Fruit fly (Drosophila melanogaster) whole organism, pupa: ENCODE results near the gene Ptp61F.
A peak's percentile ranks its signal among the peaks of the same experiment; 100 is the strongest.

Experiments used
- CG10348 ChIP-seq: fragments of 200-800 bp; sonication (Bioruptor generic); IDR thresholded peaks from 2 replicates; pipeline ENCODE4 v1.3.6; 2022; ENCODE audit warnings: missing biosample characterization, missing genetic modification characterization
- CG12605 ChIP-seq: fragments of 200-800 bp; sonication (Bioruptor generic); IDR thresholded peaks from 2 replicates; pipeline ENCODE4 v1.3.6; 2022; ENCODE audit warnings: missing biosample characterization, missing genetic modification characterization
- CG13204 ChIP-seq: fragments of 200-800 bp; sonication (Bioruptor generic); optimal IDR thresholded peaks from 2 replicates; lab custom pipeline; 2018; ENCODE audit warnings: missing biosample characterization, mild to moderate bottlenecking, missing genetic modification characterization, moderate library complexity
- CG14655 ChIP-seq: fragments of 200-800 bp; sonication (Bioruptor generic); optimal IDR thresholded peaks from 3 replicates; lab custom pipeline; 2017; ENCODE audit warnings: mild to moderate bottlenecking, missing biosample characterization, missing genetic modification reagents, missing genetic modification characterization
- CG15710 ChIP-seq: fragments of 200-800 bp; sonication (Bioruptor generic); optimal IDR thresholded peaks from 2 replicates; lab custom pipeline; 2018; ENCODE audit warnings: missing biosample characterization, mild to moderate bottlenecking, missing genetic modification characterization, moderate library complexity
- CG17806 ChIP-seq: fragments of 200-800 bp; sonication (Bioruptor generic); optimal IDR thresholded peaks from 2 replicates; lab custom pipeline; 2018; ENCODE audit warnings: missing biosample characterization, mild to moderate bottlenecking, missing genetic modification characterization, moderate library complexity
- CG32121 ChIP-seq: fragments of 200-800 bp; sonication (Bioruptor generic); IDR thresholded peaks from 2 replicates; pipeline ENCODE4 v1.3.6; 2022; ENCODE audit warnings: missing biosample characterization, missing genetic modification characterization
- CG34367 ChIP-seq: fragments of 200-800 bp; sonication (Bioruptor generic); optimal IDR thresholded peaks from 2 replicates; lab custom pipeline; 2018; ENCODE audit warnings: missing biosample characterization, mild to moderate bottlenecking, missing genetic modification characterization
- CG4496 ChIP-seq: fragments of 200-800 bp; sonication (Bioruptor generic); IDR thresholded peaks from 3 replicates; pipeline ENCODE4 v1.3.6; 2022; ENCODE audit warnings: missing biosample characterization, missing genetic modification characterization
- CG8159 ChIP-seq: fragments of 200-800 bp; sonication (Bioruptor generic); optimal IDR thresholded peaks from 3 replicates; lab custom pipeline; 2018; ENCODE audit warnings: missing biosample characterization, mild to moderate bottlenecking, missing genetic modification characterization, moderate library complexity
- CG8301 ChIP-seq: fragments of 200-800 bp; sonication (Bioruptor generic); optimal IDR thresholded peaks from 2 replicates; lab custom pipeline; 2018; ENCODE audit warnings: missing biosample characterization, mild to moderate bottlenecking, missing genetic modification characterization
- CG9948 ChIP-seq: fragments of 200-800 bp; sonication (Bioruptor generic); optimal IDR thresholded peaks from 2 replicates; lab custom pipeline; 2018; ENCODE audit warnings: missing biosample characterization, mild to moderate bottlenecking, missing genetic modification characterization, moderate library complexity
- D1 ChIP-seq: fragments of 200-800 bp; sonication (Bioruptor generic); optimal IDR thresholded peaks from 2 replicates; lab custom pipeline; 2018; ENCODE audit warnings: missing biosample characterization, mild to moderate bottlenecking, missing genetic modification characterization, moderate library complexity
- EcR ChIP-seq: fragments of 200-800 bp; sonication (Bioruptor generic); optimal IDR thresholded peaks from 3 replicates; lab custom pipeline; 2019; ENCODE audit warnings: missing biosample characterization, missing genetic modification characterization, mild to moderate bottlenecking, moderate library complexity, missing genetic modification reagents
- Ets98B ChIP-seq: fragments of 200-800 bp; sonication (Bioruptor generic); IDR thresholded peaks from 2 replicates; pipeline ENCODE4 v1.3.6; 2022; ENCODE audit warnings: missing biosample characterization, missing genetic modification characterization
- Pif1A ChIP-seq: fragments of 200-800 bp; sonication (Bioruptor generic); optimal IDR thresholded peaks from 3 replicates; lab custom pipeline; 2016; ENCODE audit warnings: missing biosample characterization, missing genetic modification characterization
- Pif1B ChIP-seq: fragments of 200-800 bp; sonication (Bioruptor generic); optimal IDR thresholded peaks from 3 replicates; lab custom pipeline; 2016; ENCODE audit warnings: missing biosample characterization, missing genetic modification characterization
- Snoo ChIP-seq: fragments of 200-800 bp; sonication (Bioruptor generic); optimal IDR thresholded peaks from 3 replicates; lab custom pipeline; 2017; ENCODE audit warnings: missing biosample characterization, mild to moderate bottlenecking, missing genetic modification characterization, inconsistent platforms
- fd96Ca ChIP-seq: fragments of 200-800 bp; sonication (Bioruptor generic); IDR thresholded peaks from 3 replicates; pipeline ENCODE4 v1.3.6; 2022; ENCODE audit warnings: missing biosample characterization, missing genetic modification characterization
- gl ChIP-seq: fragments of 200-800 bp; sonication (Bioruptor generic); optimal IDR thresholded peaks from 2 replicates; lab custom pipeline; 2018; ENCODE audit warnings: missing biosample characterization, mild to moderate bottlenecking, missing genetic modification characterization
- rn ChIP-seq: fragments of 200-800 bp; sonication (Bioruptor generic); IDR thresholded peaks from 2 replicates; pipeline ENCODE4 v1.3.6; 2022; ENCODE audit warnings: missing biosample characterization, missing genetic modification characterization

Ptp61F gene

dm6 chr3L:1335989-1336961, 138.8 kb downstream of the Ptp61F start:
- no peak for TF ChIP-seq CG8301 (tag; lab: Kevin White, UChicago)
- TF ChIP-seq rn: no peak
- TF ChIP-seq CG10348 (GFP tag; lab: Robert Waterston, UW): no peak
- TF ChIP-seq CG15710 (tag; lab: Kevin White, UChicago): no peak
- TF ChIP-seq Ets98B (GFP tag; lab: Robert Waterston, UW): no peak
- no peak for TF ChIP-seq CG12605
- no peak for TF ChIP-seq CG8159 (tag; lab: Kevin White, UChicago)

dm6 chr3L:1335428-1335764, 139.7 kb downstream of the Ptp61F start:
- TF ChIP-seq gl (tag; lab: Kevin White, UChicago) (no peak), CG32121 (GFP tag; lab: Robert Waterston, UW) (peak; percentile 82), CG12605 (peak; percentile 67), Pif1A (GFP tag; lab: Kevin White, UChicago) (peak; percentile 72), CG13204 (GFP tag; lab: Kevin White, UChicago) (no peak), CG9948 (tag; lab: Kevin White, UChicago) (peak; percentile 35), rn (peak; percentile 63; the same call in 1 of the 2 replicates), EcR (no peak), Snoo (no peak), CG34367 (tag; lab: Kevin White, UChicago) (no peak), Ets98B (GFP tag; lab: Robert Waterston, UW) (peak; percentile 91), D1 (tag; lab: Kevin White, UChicago) (no peak), CG4496 (GFP tag; lab: Robert Waterston, UW) (peak; percentile 85), CG17806 (peak; percentile 9), CG10348 (GFP tag; lab: Robert Waterston, UW) (no peak), CG14655 (GFP tag; lab: Kevin White, UChicago) (no peak), fd96Ca (GFP tag; lab: Robert Waterston, UW) (peak; percentile 89), CG8301 (tag; lab: Kevin White, UChicago) (peak; percentile 40), CG15710 (tag; lab: Kevin White, UChicago) (no peak), CG8159 (tag; lab: Kevin White, UChicago) (no peak), Pif1B (GFP tag; lab: Kevin White, UChicago) (peak; percentile 57)

dm6 chr3L:1334571-1335427, 140.3 kb downstream of the Ptp61F start, which contains the start of the genes Hmbs and CG2211:
Gene Hmbs, plus strand, starts transcription at chr3L:1334889.
Gene CG2211, minus strand, starts transcription at chr3L:1335359.
- TF ChIP-seq CG12605 (no peak), gl (tag; lab: Kevin White, UChicago) (peak; percentile 24), CG34367 (tag; lab: Kevin White, UChicago) (peak; percentile 40), rn (0 out of 2 replicates have a peak, but pooled peaks have one; percentile 9), CG9948 (tag; lab: Kevin White, UChicago) (peak; percentile 64), CG32121 (GFP tag; lab: Robert Waterston, UW) (peak; percentile 60), CG10348 (GFP tag; lab: Robert Waterston, UW) (peak; percentile 38; the same call in 1 of the 2 replicates), CG17806 (peak; percentile 77), CG14655 (GFP tag; lab: Kevin White, UChicago) (no peak), CG4496 (GFP tag; lab: Robert Waterston, UW) (peak; percentile 85), Ets98B (GFP tag; lab: Robert Waterston, UW) (peak; percentile 77), fd96Ca (GFP tag; lab: Robert Waterston, UW) (peak; percentile 77), Snoo (peak; percentile 73), D1 (tag; lab: Kevin White, UChicago) (no peak), CG8301 (tag; lab: Kevin White, UChicago) (no peak), EcR (peak; percentile 53), Pif1B (GFP tag; lab: Kevin White, UChicago) (no peak), CG15710 (tag; lab: Kevin White, UChicago) (peak; percentile 74)
- TF ChIP-seq, all 21 proteins: peak for 13

dm6 chr3L:1332973-1333372, 142.1 kb downstream of the Ptp61F start, which contains the start of gene msd5:
Gene msd5, minus strand, starts transcription at chr3L:1333146.
- TF ChIP-seq CG4496 (GFP tag; lab: Robert Waterston, UW) (no peak), CG12605 (no peak), CG15710 (tag; lab: Kevin White, UChicago) (no peak), Ets98B (GFP tag; lab: Robert Waterston, UW) (no peak), CG10348 (GFP tag; lab: Robert Waterston, UW) (no peak), Pif1A (GFP tag; lab: Kevin White, UChicago) (no peak), CG14655 (GFP tag; lab: Kevin White, UChicago) (no peak), CG34367 (tag; lab: Kevin White, UChicago) (no peak)

- TF ChIP-seq Pif1A (GFP tag; lab: Kevin White, UChicago): no peak
- TF ChIP-seq Ets98B (GFP tag; lab: Robert Waterston, UW): no peak
- TF ChIP-seq Pif1B (GFP tag; lab: Kevin White, UChicago): no peak
- TF ChIP-seq CG8159 (tag; lab: Kevin White, UChicago): no peak
- no peak for TF ChIP-seq Snoo
- no peak for TF ChIP-seq CG17806
- no peak for TF ChIP-seq CG8301 (tag; lab: Kevin White, UChicago)
- no peak for TF ChIP-seq CG9948 (tag; lab: Kevin White, UChicago)
- no peak for TF ChIP-seq CG4496 (GFP tag; lab: Robert Waterston, UW)
- TF ChIP-seq CG34367 (tag; lab: Kevin White, UChicago): no peak
- no peak for TF ChIP-seq rn
- TF ChIP-seq CG12605: no peak
- TF ChIP-seq CG15710 (tag; lab: Kevin White, UChicago): no peak
- no peak for TF ChIP-seq fd96Ca (GFP tag; lab: Robert Waterston, UW)
- TF ChIP-seq CG13204 (GFP tag; lab: Kevin White, UChicago): no peak
- TF ChIP-seq EcR: no peak
- TF ChIP-seq D1 (tag; lab: Kevin White, UChicago): no peak
- TF ChIP-seq CG32121 (GFP tag; lab: Robert Waterston, UW): no peak
- no peak for TF ChIP-seq CG14655 (GFP tag; lab: Kevin White, UChicago)
- no peak for TF ChIP-seq gl (tag; lab: Kevin White, UChicago)
Observed at dm6 chr3L:1331542-1331941, 143.5 kb downstream of the Ptp61F start, which contains the start of gene msd1. Gene msd1, plus strand, starts transcription at chr3L:1331744.
